Worm (Caenorhabditis elegans) whole organism, early embryonic: ENCODE measurements around the gene ipmk-1.

Experiments
- aly-1 ChIP-seq: sonication (generic microtip); optimal IDR thresholded peaks from 2 replicates; lab custom pipeline; 2016; ENCODE audit warnings: missing genetic modification characterization, missing compliant biosample characterization
- ama-1 ChIP-seq: fragments of 150-350 bp; optimal IDR thresholded peaks from 2 replicates; lab custom pipeline; 2014
- ceh-36 ChIP-seq: sonication (generic microtip); optimal IDR thresholded peaks from 2 replicates; lab custom pipeline; 2016; ENCODE audit warnings: missing genetic modification characterization, inconsistent platforms, missing compliant biosample characterization
- ets-7 ChIP-seq: sonication (generic microtip); optimal IDR thresholded peaks from 2 replicates; lab custom pipeline; 2016; ENCODE audit warnings: missing genotype, missing genetic modification characterization, missing compliant biosample characterization
- hnd-1 ChIP-seq: sonication (generic microtip); optimal IDR thresholded peaks from 2 replicates; lab custom pipeline; 2016; ENCODE audit warnings: missing genetic modification characterization, missing compliant biosample characterization
- scrt-1 ChIP-seq: fragments of 200-800 bp; sonication (Bioruptor generic); IDR thresholded peaks from 2 replicates; pipeline ENCODE4 v1.3.6; 2022; ENCODE audit warnings: missing genetic modification characterization, missing compliant biosample characterization
- tra-4 ChIP-seq: sonication (generic microtip); optimal IDR thresholded peaks from 2 replicates; lab custom pipeline; 2017; ENCODE audit warnings: missing genetic modification characterization, missing compliant biosample characterization

DNA sequence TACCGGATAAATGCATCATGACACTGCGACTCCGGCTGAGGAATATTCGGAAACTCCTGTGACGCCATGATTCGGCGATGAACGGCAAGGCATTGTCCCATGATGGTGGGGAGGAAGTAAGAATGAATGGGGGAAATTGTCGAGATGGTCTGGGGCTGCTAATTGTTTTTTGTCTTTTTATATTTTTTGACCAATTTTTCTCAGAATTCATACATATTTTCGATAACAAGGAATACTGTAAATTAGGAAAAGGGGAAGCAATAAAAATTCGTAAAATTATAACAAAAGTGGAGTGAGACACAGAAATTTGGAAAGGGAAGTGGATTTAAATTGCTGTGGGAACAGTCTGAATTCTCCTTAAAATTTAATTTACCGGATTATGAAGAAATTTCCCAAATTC lies 22.5 kb upstream of the ipmk-1 start, which contains the start of gene eak-4:
- TF ChIP-seq tra-4 (tag; lab: Kevin White, UChicago) (no peak), ama-1 (lab: Kevin White, UChicago) (no peak), hnd-1 (tag; lab: Kevin White, UChicago) (no peak), scrt-1 (GFP tag; lab: Robert Waterston, UW) (no peak), aly-1 (tag; lab: Kevin White, UChicago) (no peak), ets-7 (no peak), ceh-36 (tag; lab: Kevin White, UChicago) (no peak)
